Fruit fly (Drosophila melanogaster) whole organism, embryonic: ENCODE measurements around the gene CG43815.

Source experiments
- Awh ChIP-seq: fragments of 200-800 bp; sonication (Bioruptor generic); IDR thresholded peaks from 2 replicates; pipeline ENCODE4, ENCODE4 v1.3.6; 2022; ENCODE audit warnings: missing biosample characterization, missing genetic modification characterization
- Bdp1 ChIP-seq: fragments of 200-800 bp; sonication (Bioruptor generic); optimal IDR thresholded peaks from 3 replicates; lab custom pipeline; 2016; ENCODE audit warnings: missing biosample characterization, missing genetic modification characterization
- BtbVII ChIP-seq: fragments of 200-800 bp; sonication (Bioruptor generic); optimal IDR thresholded peaks from 3 replicates; lab custom pipeline; 2017; ENCODE audit warnings: missing biosample characterization, mild to moderate bottlenecking, missing genetic modification characterization
- CG10147 ChIP-seq: fragments of 200-800 bp; sonication (Bioruptor generic); optimal IDR thresholded peaks from 2 replicates; lab custom pipeline; 2019; ENCODE audit warnings: missing biosample characterization, mild to moderate bottlenecking, missing genetic modification characterization, moderate library complexity
- CG10431 ChIP-seq: fragments of 200-800 bp; sonication (Bioruptor generic); optimal IDR thresholded peaks from 3 replicates; lab custom pipeline; 2018; ENCODE audit warnings: missing biosample characterization, mild to moderate bottlenecking, missing genetic modification characterization
- CG12104 ChIP-seq: fragments of 200-800 bp; sonication (Bioruptor generic); optimal IDR thresholded peaks from 3 replicates; lab custom pipeline; 2016; ENCODE audit warnings: missing biosample characterization, missing genetic modification characterization
- CG12219 ChIP-seq: fragments of 200-800 bp; sonication (Bioruptor generic); optimal IDR thresholded peaks from 3 replicates; lab custom pipeline; 2018; ENCODE audit warnings: missing biosample characterization, mild to moderate bottlenecking, missing genetic modification characterization
- CG1603 ChIP-seq: fragments of 200-800 bp; sonication (Bioruptor generic); optimal IDR thresholded peaks from 2 replicates; lab custom pipeline; 2019; ENCODE audit warnings: missing biosample characterization, mild to moderate bottlenecking, missing genetic modification characterization, moderate library complexity
- CG17361 ChIP-seq: fragments of 200-800 bp; sonication (Bioruptor generic); IDR thresholded peaks from 3 replicates; pipeline ENCODE4 v1.3.6; 2022; ENCODE audit warnings: missing biosample characterization, missing genetic modification characterization
- CG18262 ChIP-seq: fragments of 200-800 bp; optimal IDR thresholded peaks from 3 replicates; lab custom pipeline; 2019; ENCODE audit warnings: missing biosample characterization, mild to moderate bottlenecking, missing genetic modification characterization, moderate library complexity
- CG2202 ChIP-seq: fragments of 200-800 bp; sonication (Bioruptor generic); optimal IDR thresholded peaks from 2 replicates; lab custom pipeline; 2018; ENCODE audit warnings: missing biosample characterization, mild to moderate bottlenecking, missing genetic modification characterization
- CG30020 ChIP-seq: fragments of 200-800 bp; optimal IDR thresholded peaks from 2 replicates; lab custom pipeline; 2019; ENCODE audit warnings: missing biosample characterization, mild to moderate bottlenecking, missing genetic modification characterization, moderate library complexity
- CG3281 ChIP-seq: fragments of 200-800 bp; sonication (Bioruptor generic); optimal IDR thresholded peaks from 3 replicates; lab custom pipeline; 2017; ENCODE audit warnings: missing biosample characterization, mild to moderate bottlenecking, missing genetic modification characterization
- CG34224 ChIP-seq: fragments of 200-800 bp; sonication (Bioruptor generic); IDR thresholded peaks from 3 replicates; pipeline ENCODE4 v1.3.6; 2022; ENCODE audit warnings: missing biosample characterization, missing genetic modification characterization; ENCODE audit not compliant: partially characterized antibody
- CG34422 ChIP-seq: fragments of 200-800 bp; sonication (Bioruptor generic); IDR thresholded peaks from 3 replicates; pipeline ENCODE4 v1.3.6; 2022; ENCODE audit warnings: missing biosample characterization, missing genetic modification characterization
- CG3838 ChIP-seq: fragments of 200-800 bp; sonication (Bioruptor generic); optimal IDR thresholded peaks from 3 replicates; lab custom pipeline; 2016; ENCODE audit warnings: missing biosample characterization, missing genetic modification characterization
- CG4404 ChIP-seq: fragments of 200-800 bp; sonication (Bioruptor generic); IDR thresholded peaks from 2 replicates; pipeline ENCODE4 v1.3.6; 2022; ENCODE audit warnings: missing biosample characterization, missing genetic modification characterization
- CG5180 ChIP-seq: fragments of 200-800 bp; sonication (Bioruptor generic); optimal IDR thresholded peaks from 3 replicates; lab custom pipeline; 2017; ENCODE audit warnings: missing biosample characterization, missing genetic modification characterization, mild to moderate bottlenecking, moderate library complexity, missing genetic modification reagents
- CG5953 ChIP-seq: fragments of 200-800 bp; sonication (Bioruptor generic); IDR thresholded peaks from 2 replicates; pipeline ENCODE4 v1.3.6; 2022; ENCODE audit warnings: missing biosample characterization, missing genetic modification characterization
- CHES-1-like ChIP-seq: fragments of 200-800 bp; sonication (Bioruptor generic); optimal IDR thresholded peaks from 2 replicates; lab custom pipeline; 2016; ENCODE audit warnings: missing biosample characterization, missing genetic modification characterization
- D ChIP-seq, 2 experiments: fragments of 200-800 bp in 1 of 2; fragments of >200 bp in 1 of 2; sonication (Bioruptor generic) in 1 of 2; optimal IDR thresholded peaks; 2 replicates in 1 of 2; 3 replicates in 1 of 2; lab custom pipeline; 2017; ENCODE audit warnings: mild to moderate bottlenecking in 1 of 2, missing biosample characterization in 1 of 2, missing genetic modification characterization in 1 of 2, missing genetic modification reagents in 1 of 2
- Ets65A ChIP-seq: fragments of 200-800 bp; sonication (Bioruptor generic); peaks from one replicate; lab custom pipeline; 2016; ENCODE audit warnings: missing biosample characterization, missing genetic modification characterization
- Gsc ChIP-seq: fragments of 200-800 bp; sonication (Bioruptor generic); IDR thresholded peaks from 2 replicates; pipeline ENCODE4 v1.3.6; 2022; ENCODE audit warnings: missing biosample characterization, missing genetic modification characterization
- MBD-R2 ChIP-seq: fragments of 200-800 bp; sonication (Bioruptor generic); IDR thresholded peaks from 2 replicates; pipeline ENCODE4 v1.3.6; 2022; ENCODE audit warnings: missing biosample characterization, missing genetic modification characterization
- Meics ChIP-seq: fragments of 200-800 bp; sonication (Bioruptor generic); optimal IDR thresholded peaks from 2 replicates; lab custom pipeline; 2017; ENCODE audit warnings: missing biosample characterization, mild to moderate bottlenecking, missing genetic modification characterization
- al ChIP-seq: fragments of 200-800 bp; sonication (Bioruptor generic); IDR thresholded peaks from 2 replicates; pipeline ENCODE4 v1.3.6; 2022; ENCODE audit warnings: missing biosample characterization, missing genetic modification characterization
- amos ChIP-seq: fragments of 200-800 bp; sonication (Bioruptor generic); IDR thresholded peaks from 2 replicates; pipeline ENCODE4 v1.3.6; 2022; ENCODE audit warnings: missing biosample characterization, missing genetic modification characterization; ENCODE audit not compliant: partially characterized antibody
- ato ChIP-seq: fragments of 200-800 bp; sonication (Bioruptor generic); IDR thresholded peaks from 2 replicates; pipeline ENCODE4 v1.3.6; 2022; ENCODE audit warnings: missing biosample characterization, missing genetic modification characterization; ENCODE audit not compliant: partially characterized antibody
- cad ChIP-seq: fragments of >200 bp; optimal IDR thresholded peaks from 2 replicates; lab custom pipeline; 2017; ENCODE audit warnings: missing biosample characterization, missing genetic modification characterization
- chif ChIP-seq, 2 experiments: fragments of 200-800 bp; sonication (Bioruptor generic); optimal IDR thresholded peaks; 3 replicates each; lab custom pipeline; 2016; ENCODE audit warnings: missing biosample characterization in 2 of 2, missing genetic modification characterization in 2 of 2
- chinmo ChIP-seq: fragments of 200-800 bp; sonication (Bioruptor generic); IDR thresholded peaks from 4 replicates; pipeline ENCODE4 v1.3.6; 2022; ENCODE audit warnings: missing biosample characterization, missing genetic modification characterization; ENCODE audit not compliant: partially characterized antibody
- chm ChIP-seq: fragments of 200-800 bp; sonication (Bioruptor generic); IDR thresholded peaks from 2 replicates; pipeline ENCODE4 v1.3.6; 2022; ENCODE audit warnings: missing biosample characterization, missing genetic modification characterization
- chn ChIP-seq: fragments of 200-800 bp; sonication (Bioruptor generic); optimal IDR thresholded peaks from 2 replicates; lab custom pipeline; 2016; ENCODE audit warnings: missing biosample characterization, missing genetic modification characterization
- corto ChIP-seq: fragments of 200-800 bp; sonication (Bioruptor generic); optimal IDR thresholded peaks from 2 replicates; lab custom pipeline; 2016; ENCODE audit warnings: missing biosample characterization, mild to moderate bottlenecking, missing genetic modification characterization, moderate library complexity
- dan ChIP-seq: fragments of 200-800 bp; sonication (Bioruptor generic); IDR thresholded peaks from 2 replicates; pipeline ENCODE4 v1.3.6; 2022; ENCODE audit warnings: missing biosample characterization, missing genetic modification characterization
- dati ChIP-seq: fragments of 200-800 bp; sonication (Bioruptor generic); IDR thresholded peaks from 2 replicates; pipeline ENCODE4 v1.3.6; 2022; ENCODE audit warnings: missing biosample characterization, missing genetic modification characterization
- dysf ChIP-seq: fragments of 200-800 bp; sonication (Bioruptor generic); IDR thresholded peaks from 3 replicates; pipeline ENCODE4 v1.3.6; 2022; ENCODE audit warnings: missing biosample characterization, missing genetic modification characterization
- esg ChIP-seq: fragments of 200-800 bp; sonication (Bioruptor generic); conservative IDR thresholded peaks from 2 replicates; pipeline ENCODE4 v1.3.6; 2022; ENCODE audit warnings: missing biosample characterization, missing genetic modification characterization
- eve ChIP-seq, 2 experiments: fragments of >200 bp; optimal IDR thresholded peaks; 2 replicates each; lab custom pipeline; 2017; ENCODE audit warnings: missing biosample characterization in 2 of 2, missing genetic modification characterization in 2 of 2
- gem ChIP-seq: fragments of 200-800 bp; sonication (Bioruptor generic); optimal IDR thresholded peaks from 2 replicates; lab custom pipeline; 2019; ENCODE audit warnings: missing biosample characterization, mild to moderate bottlenecking, missing genetic modification characterization, moderate library complexity
- grn ChIP-seq: fragments of 200-800 bp; sonication (Bioruptor generic); optimal IDR thresholded peaks from 3 replicates; lab custom pipeline; 2017; ENCODE audit warnings: missing biosample characterization, missing genetic modification characterization
- h ChIP-seq: fragments of >200 bp; optimal IDR thresholded peaks from 2 replicates; lab custom pipeline; 2017
- hkb ChIP-seq, 2 experiments: fragments of 200-800 bp in 1 of 2; fragments of >200 bp in 1 of 2; sonication (Bioruptor generic) in 1 of 2; IDR thresholded peaks in 1 of 2; optimal IDR thresholded peaks in 1 of 2; 2 replicates each; pipeline versions ENCODE4 v1.3.6 to Lab custom; 2017 to 2022; ENCODE audit warnings: missing biosample characterization in 1 of 2, missing genetic modification characterization in 1 of 2
- lilli ChIP-seq: fragments of 200-800 bp; sonication (Bioruptor generic); optimal IDR thresholded peaks from 3 replicates; lab custom pipeline; 2016; ENCODE audit warnings: missing biosample characterization, missing genetic modification characterization
- luna ChIP-seq: fragments of 200-800 bp; sonication (Bioruptor generic); optimal IDR thresholded peaks from 2 replicates; lab custom pipeline; 2016; ENCODE audit warnings: missing biosample characterization, missing genetic modification characterization
- otp ChIP-seq: fragments of 200-800 bp; sonication (Bioruptor generic); IDR thresholded peaks from 3 replicates; pipeline ENCODE4, ENCODE4 v1.3.6; 2022; ENCODE audit warnings: missing biosample characterization, missing genetic modification characterization
- pnt ChIP-seq: fragments of 200-800 bp; sonication (Bioruptor generic); optimal IDR thresholded peaks from 3 replicates; lab custom pipeline; 2016; ENCODE audit warnings: missing biosample characterization, missing genetic modification characterization
- sens ChIP-seq: fragments of 200-800 bp; sonication (Bioruptor generic); peaks from one replicate; lab custom pipeline; 2016; ENCODE audit warnings: missing biosample characterization, missing genetic modification characterization
- sens-2 ChIP-seq: fragments of 200-800 bp; sonication (Bioruptor generic); IDR thresholded peaks from 2 replicates; pipeline ENCODE4 v1.3.6; 2022; ENCODE audit warnings: missing biosample characterization, missing genetic modification characterization
- sisA ChIP-seq: fragments of 200-800 bp; sonication (Bioruptor generic); IDR thresholded peaks from 2 replicates; pipeline ENCODE4 v1.3.6; 2022; ENCODE audit warnings: missing biosample characterization, missing genetic modification characterization
- wdn ChIP-seq: fragments of 200-800 bp; sonication (Bioruptor generic); IDR thresholded peaks from 2 replicates; pipeline ENCODE4 v1.3.6; 2022; ENCODE audit warnings: missing biosample characterization, missing genetic modification characterization

CG43815 gene

DNA sequence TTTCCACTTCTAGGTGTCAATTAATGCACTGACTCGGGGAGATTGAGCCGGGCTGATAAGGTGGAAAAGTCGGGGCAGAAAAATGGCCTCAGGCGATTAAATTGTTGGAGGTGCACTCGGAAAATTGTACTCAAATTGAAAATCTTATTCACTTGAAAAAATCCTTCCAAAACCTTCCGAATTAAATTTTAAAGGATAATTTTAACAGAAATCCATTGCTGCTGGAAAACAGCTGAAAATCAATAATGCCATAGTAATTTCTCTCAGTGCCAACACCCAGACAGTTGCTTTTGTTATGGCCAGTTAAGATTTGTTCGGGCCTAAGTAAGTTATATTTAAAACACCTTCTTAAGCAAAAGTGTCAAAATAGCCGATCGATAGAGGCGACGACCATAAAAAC lies 24.8 kb downstream of the CG43815 start (continued):
- TF ChIP-seq CG3838 (GFP tag; lab: Kevin White, UChicago) (no peak), Meics (no peak), Awh (GFP tag; lab: Robert Waterston, UW) (no peak), CG5953 (no peak), CG10431 (GFP tag; lab: Kevin White, UChicago) (no peak), sisA (peak; percentile 31; the same call in 1 of the 2 replicates), eve (GFP tag; optimal IDR thresholded peaks at IDR 0.05; lab: Kevin White, UChicago) (no peak), CG17361 (GFP tag; lab: Robert Waterston, UW) (0 out of 3 replicates have a peak, but pooled peaks have one; percentile 34), CG10147 (no peak), CHES-1-like (GFP tag; lab: Kevin White, UChicago) (no peak), dysf (GFP tag; lab: Robert Waterston, UW) (0 out of 3 replicates have a peak, but pooled peaks have one; percentile 30), Ets65A (GFP tag; lab: Kevin White, UChicago) (peak; percentile 91), dan (peak; percentile 28; the same call in 1 of the 2 replicates), CG12219 (GFP tag; lab: Kevin White, UChicago) (no peak), D (optimal IDR thresholded peaks at IDR 0.05; lab: Kevin White, UChicago) (no peak), D (GFP tag; optimal IDR thresholded peaks at IDR 0.05; lab: Kevin White, UChicago) (peak; percentile 24), cad (GFP tag; lab: Kevin White, UChicago) (no peak), chif (GFP tag; optimal IDR thresholded peaks at IDR 0.05; lab: Kevin White, UChicago) (peak; percentile 18 to 72), esg (GFP tag; lab: Robert Waterston, UW) (0 out of 2 replicates have a peak, but pooled peaks have one; percentile 13), MBD-R2 (GFP tag; lab: Robert Waterston, UW) (no peak), CG12104 (no peak), CG18262 (tag; lab: Kevin White, UChicago) (peak; percentile 56), BtbVII (GFP tag; lab: Kevin White, UChicago) (no peak), Gsc (GFP tag; lab: Robert Waterston, UW) (no peak), CG4404 (GFP tag; lab: Robert Waterston, UW) (peak; percentile 47), gem (no peak), pnt (GFP tag; lab: Kevin White, UChicago) (peak; percentile 37), chn (GFP tag; lab: Kevin White, UChicago) (peak; percentile 16), luna (GFP tag; lab: Kevin White, UChicago) (no peak), lilli (GFP tag; lab: Kevin White, UChicago) (peak; percentile 30), hkb (optimal IDR thresholded peaks at IDR 0.05; lab: Kevin White, UChicago) (no peak), hkb (GFP tag; IDR thresholded peaks at IDR 0.05; lab: Robert Waterston, UW) (0 out of 2 replicates have a peak, but pooled peaks have one; percentile 10), CG1603 (tag; lab: Kevin White, UChicago) (peak; percentile 56), ato (GFP tag; lab: Robert Waterston, UW) (no peak), h (no peak), CG2202 (tag; lab: Kevin White, UChicago) (peak; percentile 43), chm (GFP tag; lab: Robert Waterston, UW) (peak; percentile 82), sens (GFP tag; lab: Kevin White, UChicago) (peak; percentile 93), CG34422 (no peak), corto (GFP tag; lab: Kevin White, UChicago) (no peak), sens-2 (GFP tag; lab: Robert Waterston, UW) (0 out of 2 replicates have a peak, but pooled peaks have one; percentile 46), grn (GFP tag; lab: Kevin White, UChicago) (peak; percentile 76), CG34224 (GFP tag; lab: Robert Waterston, UW) (no peak), dati (GFP tag; lab: Robert Waterston, UW) (no peak), CG30020 (tag; lab: Kevin White, UChicago) (no peak), otp (GFP tag; lab: Robert Waterston, UW) (peak; percentile 57; the same call in 1 of the 3 replicates), Bdp1 (GFP tag; lab: Kevin White, UChicago) (no peak), al (no peak), wdn (GFP tag; lab: Robert Waterston, UW) (no peak), amos (no peak), CG3281 (GFP tag; lab: Kevin White, UChicago) (no peak), chinmo (GFP tag; lab: Robert Waterston, UW) (no peak), CG5180 (GFP tag; lab: Kevin White, UChicago) (no peak)
